Worm (Caenorhabditis elegans) whole organism, late embryonic: ENCODE data around the gene nhr-100.
"Not testable (repeated sequence)": the region's sequence is repeated elsewhere in the genome, so short reads cannot be mapped to it uniquely, and the experiment has no call there.

Source experiments
- ceh-9 ChIP-seq: sonication (generic microtip); optimal IDR thresholded peaks from 2 replicates; lab custom pipeline; 2016; ENCODE audit warnings: mild to moderate bottlenecking, missing genetic modification characterization, inconsistent platforms, missing compliant biosample characterization
- sox-4 ChIP-seq: sonication (generic microtip); optimal IDR thresholded peaks from 2 replicates; lab custom pipeline; 2017; ENCODE audit warnings: mild to moderate bottlenecking, missing genetic modification characterization, inconsistent platforms, missing compliant biosample characterization
- tbx-2 ChIP-seq: sonication (generic microtip); optimal IDR thresholded peaks from 2 replicates; lab custom pipeline; 2016; ENCODE audit warnings: missing genetic modification characterization, missing compliant biosample characterization

- TF ChIP-seq ceh-9, tbx-2, sox-4 (tag; lab: Kevin White, UChicago): not testable (repeated sequence)
Observed at ce11 chrIV:9740851-9741549, 12.5 kb downstream of the nhr-100 start, which contains the start of gene gln-6.
